Worm (Caenorhabditis elegans) whole organism, mixed stage, embryonic: ENCODE data around the gene srh-207.

Experiments
- lin-13 ChIP-seq: fragments of 150-350 bp; optimal IDR thresholded peaks from 2 replicates; lab custom pipeline; 2014; ENCODE audit warnings: missing biosample characterization, missing genetic modification characterization
- nhr-28 ChIP-seq: fragments of 150-350 bp; optimal IDR thresholded peaks from 2 replicates; lab custom pipeline; 2014; ENCODE audit warnings: missing biosample characterization, missing genetic modification characterization

DNA sequence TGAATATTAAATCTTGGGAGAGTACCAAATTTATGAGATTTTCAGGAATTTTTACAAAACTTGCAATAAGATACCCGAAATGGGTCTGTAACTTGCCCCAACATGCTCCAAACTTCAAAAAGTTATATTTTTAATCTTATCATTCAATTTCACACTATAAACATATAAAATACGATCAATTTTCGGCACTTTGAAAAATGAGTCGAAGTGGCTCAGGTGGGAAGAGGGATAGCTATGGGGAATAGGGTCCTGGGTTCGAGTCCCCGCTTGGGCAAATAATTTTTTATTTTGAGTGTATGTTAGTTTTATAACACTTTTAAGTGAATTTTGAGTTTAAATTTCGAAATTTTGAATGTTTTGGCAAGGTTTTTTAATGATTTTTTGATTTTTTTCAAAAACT is 39.0 kb downstream of the srh-207 start:
- TF ChIP-seq nhr-28 (tag; lab: Kevin White, UChicago) (no peak), lin-13 (no peak)
